Worm (Caenorhabditis elegans) whole organism, L2 larva: Measurements from ENCODE around the gene W03B1.3.

Experiments
- F13H6.1 ChIP-seq: sonication (generic microtip); optimal IDR thresholded peaks from 2 replicates; lab custom pipeline; 2016; ENCODE audit warnings: missing genetic modification characterization, missing compliant biosample characterization
- Y55F3AM.14 ChIP-seq: fragments of 200-800 bp; sonication (Bioruptor generic); optimal IDR thresholded peaks from 2 replicates; lab custom pipeline; 2018; ENCODE audit warnings: mild to moderate bottlenecking, missing genetic modification characterization, missing compliant biosample characterization
- aly-2 ChIP-seq: fragments of 150-350 bp; optimal IDR thresholded peaks from 2 replicates; lab custom pipeline; 2014; ENCODE audit warnings: missing biosample characterization, missing genetic modification characterization
- ama-1 ChIP-seq: fragments of 150-350 bp; optimal IDR thresholded peaks from 2 replicates; lab custom pipeline; 2018; ENCODE audit warnings: inconsistent platforms
- ceh-82 ChIP-seq: fragments of 150-350 bp; optimal IDR thresholded peaks from 2 replicates; lab custom pipeline; 2014; ENCODE audit warnings: missing biosample characterization, missing genetic modification characterization
- crh-2 ChIP-seq: sonication (generic microtip); optimal IDR thresholded peaks from 2 replicates; lab custom pipeline; 2017; ENCODE audit warnings: missing biosample characterization, missing genetic modification characterization
- dmd-4 ChIP-seq: sonication (generic microtip); optimal IDR thresholded peaks from 2 replicates; lab custom pipeline; 2017; ENCODE audit warnings: missing biosample characterization, missing genetic modification characterization
- egl-27 ChIP-seq: sonication (generic microtip); optimal IDR thresholded peaks from 3 replicates; lab custom pipeline; 2017; ENCODE audit warnings: missing biosample characterization, missing genetic modification reagents, missing genetic modification characterization
- elt-1 ChIP-seq: fragments of 150-350 bp; optimal IDR thresholded peaks from 2 replicates; lab custom pipeline; 2014; ENCODE audit warnings: missing biosample characterization, missing genetic modification characterization
- elt-3 ChIP-seq: sonication (generic microtip); optimal IDR thresholded peaks from 2 replicates; lab custom pipeline; 2017; ENCODE audit warnings: missing biosample characterization, missing genetic modification characterization
- fos-1 ChIP-seq: fragments of 150-350 bp; optimal IDR thresholded peaks from 2 replicates; lab custom pipeline; 2014; ENCODE audit warnings: missing biosample characterization, missing genetic modification characterization
- gmeb-1 ChIP-seq: fragments of 150-350 bp; optimal IDR thresholded peaks from 2 replicates; lab custom pipeline; 2014; ENCODE audit warnings: missing biosample characterization, missing genetic modification characterization
- lin-13 ChIP-seq: fragments of 150-350 bp; optimal IDR thresholded peaks from 2 replicates; lab custom pipeline; 2014; ENCODE audit warnings: missing biosample characterization, missing genetic modification reagents, missing genetic modification characterization
- lin-39 ChIP-seq: fragments of 150-350 bp; optimal IDR thresholded peaks from 2 replicates; lab custom pipeline; 2014; ENCODE audit warnings: missing biosample characterization, missing genetic modification reagents, missing genetic modification characterization
- lsy-2 ChIP-seq, 2 experiments: fragments of 150-350 bp in 1 of 2; sonication (generic microtip) in 1 of 2; optimal IDR thresholded peaks; 2 replicates each; lab custom pipeline; 2014 to 2017; ENCODE audit warnings: missing biosample characterization in 2 of 2, missing genetic modification characterization in 2 of 2
- mab-5 ChIP-seq: fragments of 150-350 bp; optimal IDR thresholded peaks from 2 replicates; lab custom pipeline; 2014; ENCODE audit warnings: missing biosample characterization, missing genetic modification characterization
- mbf-1 ChIP-seq: sonication (generic microtip); optimal IDR thresholded peaks from 2 replicates; lab custom pipeline; 2017; ENCODE audit warnings: missing biosample characterization, missing genetic modification characterization
- mdl-1 ChIP-seq, 2 experiments: fragments of 150-350 bp in 1 of 2; sonication (generic microtip) in 1 of 2; optimal IDR thresholded peaks; 2 replicates each; lab custom pipeline; 2017; ENCODE audit warnings: missing biosample characterization in 2 of 2, missing genetic modification characterization in 2 of 2
- nhr-10 ChIP-seq: sonication (generic microtip); optimal IDR thresholded peaks from 2 replicates; lab custom pipeline; 2017; ENCODE audit warnings: missing biosample characterization, missing genetic modification characterization
- nhr-11 ChIP-seq: fragments of 150-350 bp; optimal IDR thresholded peaks from 2 replicates; lab custom pipeline; 2014; ENCODE audit warnings: missing biosample characterization, missing genetic modification characterization
- nhr-21 ChIP-seq: fragments of 150-350 bp; optimal IDR thresholded peaks from 2 replicates; lab custom pipeline; 2014; ENCODE audit warnings: missing biosample characterization, missing genetic modification characterization
- nhr-23 ChIP-seq: fragments of 150-350 bp; optimal IDR thresholded peaks from 2 replicates; lab custom pipeline; 2014; ENCODE audit warnings: missing biosample characterization, missing genetic modification reagents, missing genetic modification characterization
- nhr-237 ChIP-seq: fragments of 150-350 bp; optimal IDR thresholded peaks from 2 replicates; lab custom pipeline; 2014; ENCODE audit warnings: missing biosample characterization, missing genetic modification characterization
- nhr-25 ChIP-seq: fragments of 150-350 bp; sonication (generic microtip); optimal IDR thresholded peaks from 3 replicates; lab custom pipeline; 2014; ENCODE audit warnings: missing biosample characterization, missing genetic modification characterization
- peb-1 ChIP-seq: fragments of 150-350 bp; optimal IDR thresholded peaks from 2 replicates; lab custom pipeline; 2014; ENCODE audit warnings: missing biosample characterization, missing genetic modification characterization
- skn-1 ChIP-seq: sonication (generic microtip); optimal IDR thresholded peaks from 2 replicates; lab custom pipeline; 2017; ENCODE audit warnings: missing biosample characterization, missing genetic modification characterization
- sma-3 ChIP-seq: sonication (generic microtip); optimal IDR thresholded peaks from 2 replicates; lab custom pipeline; 2016; ENCODE audit warnings: missing genetic modification reagents, missing genetic modification characterization, missing compliant biosample characterization
- sma-9 ChIP-seq, 2 experiments: fragments of 150-350 bp in 1 of 2; sonication (generic microtip) in 1 of 2; optimal IDR thresholded peaks; 2 replicates each; lab custom pipeline; 2014 to 2016; ENCODE audit warnings: missing genetic modification characterization in 2 of 2, mild to moderate bottlenecking in 1 of 2, missing biosample characterization in 1 of 2, missing compliant biosample characterization in 1 of 2, missing genetic modification reagents in 1 of 2, moderate library complexity in 1 of 2
- snpc-4 ChIP-seq: fragments of 150-350 bp; optimal IDR thresholded peaks from 2 replicates; lab custom pipeline; 2014; ENCODE audit warnings: missing biosample characterization, missing genetic modification characterization
- unc-39 ChIP-seq: fragments of 150-350 bp; optimal IDR thresholded peaks from 2 replicates; lab custom pipeline; 2014; ENCODE audit warnings: missing biosample characterization, missing genetic modification characterization
- unc-62 ChIP-seq: fragments of 150-350 bp; optimal IDR thresholded peaks from 2 replicates; lab custom pipeline; 2014; ENCODE audit warnings: missing biosample characterization, missing genetic modification reagents, missing genetic modification characterization
- zag-1 ChIP-seq: fragments of 150-350 bp; optimal IDR thresholded peaks from 2 replicates; lab custom pipeline; 2014; ENCODE audit warnings: missing biosample characterization, missing genetic modification characterization

W03B1.3 gene

ce11 chrIV:4292569-4292968 is 43.5 kb downstream of the W03B1.3 start, which contains the start of gene F15E6.10:
Gene F15E6.10 (plus strand): TSS chrIV:4292869.
- no peak for TF ChIP-seq lsy-2 (tag; optimal IDR thresholded peaks at IDR 0.05; lab: Kevin White, UChicago)
- no peak for TF ChIP-seq fos-1 (tag; lab: Kevin White, UChicago)

- no peak for TF ChIP-seq nhr-21 (tag; lab: Kevin White, UChicago)
- no peak for TF ChIP-seq sma-3 (GFP tag; lab: Kevin White, UChicago)
- TF ChIP-seq aly-2: no peak
- no peak for TF ChIP-seq nhr-23 (tag; lab: Kevin White, UChicago)
- no peak for TF ChIP-seq lin-39 (tag; lab: Kevin White, UChicago)
- no peak for TF ChIP-seq ceh-82 (tag; lab: Kevin White, UChicago)
- TF ChIP-seq nhr-10 (tag; lab: Kevin White, UChicago): no peak
- TF ChIP-seq, all 48 proteins: peak for 0
These were observed 44.9 kb downstream of the W03B1.3 start, which contains the start of gene F15E6.4 for ce11 chrIV:4291174-4291573. Gene F15E6.4 (plus strand): TSS chrIV:4291474.

ce11 chrIV:4290472-4290871 is 45.6 kb downstream of the W03B1.3 start, which contains the start of gene dct-7:
Gene dct-7 (minus strand): TSS chrIV:4290572.
- peak; percentile 23 for TF ChIP-seq sma-9 (GFP tag; optimal IDR thresholded peaks at IDR 0.05; lab: Kevin White, UChicago)
- no peak for TF ChIP-seq sma-9 (tag; optimal IDR thresholded peaks at IDR 0.05; lab: Kevin White, UChicago)
- no peak for TF ChIP-seq aly-2

DNA sequence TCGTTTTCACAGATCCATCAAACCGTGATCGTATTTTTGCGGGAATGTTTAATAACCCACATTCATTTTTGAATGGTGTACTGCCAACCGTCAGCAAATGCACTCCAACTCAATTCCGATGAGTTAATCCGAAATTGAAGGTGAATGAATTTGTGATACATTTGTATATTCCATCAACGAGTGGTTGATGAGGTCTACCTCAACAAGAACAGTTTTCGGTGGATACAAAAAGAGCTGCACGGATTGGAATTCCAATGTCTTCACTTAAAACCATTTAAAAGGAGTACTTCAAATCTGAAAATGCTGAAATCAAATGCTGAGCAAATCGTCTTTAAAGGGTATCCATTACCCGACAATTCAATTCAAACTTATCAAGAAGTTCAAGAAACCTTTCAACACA is 46.8 kb downstream of the W03B1.3 start, which contains the start of gene F15E6.5:
Gene F15E6.5, plus strand, starts transcription at position 301 of the 400 bp plus-strand sequence.
- TF ChIP-seq nhr-25: no peak
- no peak for TF ChIP-seq elt-3 (tag; lab: Kevin White, UChicago)
- TF ChIP-seq egl-27 (tag; lab: Kevin White, UChicago): no peak
- TF ChIP-seq nhr-23 (tag; lab: Kevin White, UChicago): no peak
- no peak for TF ChIP-seq crh-2 (tag; lab: Kevin White, UChicago)
- no peak for TF ChIP-seq dmd-4 (tag; lab: Kevin White, UChicago)
- no peak for TF ChIP-seq sma-9 (GFP tag; optimal IDR thresholded peaks at IDR 0.05; lab: Kevin White, UChicago)
- TF ChIP-seq sma-9 (tag; optimal IDR thresholded peaks at IDR 0.05; lab: Kevin White, UChicago): no peak
- no peak for TF ChIP-seq gmeb-1
- no peak for TF ChIP-seq peb-1 (tag; lab: Kevin White, UChicago)
- TF ChIP-seq mdl-1 (tag; optimal IDR thresholded peaks at IDR 0.05; lab: Kevin White, UChicago): no peak
- TF ChIP-seq unc-39 (tag; lab: Kevin White, UChicago): no peak
- no peak for TF ChIP-seq nhr-11 (tag; lab: Kevin White, UChicago)

ce11 chrIV:4288332-4288731 is 47.7 kb downstream of the W03B1.3 start, which contains the start of gene srv-4:
Gene srv-4 (minus strand): TSS chrIV:4288432.
- TF ChIP-seq mbf-1 (tag; lab: Kevin White, UChicago) (no peak), nhr-21 (tag; lab: Kevin White, UChicago) (no peak), lin-13 (GFP tag; lab: Kevin White, UChicago) (no peak), unc-39 (tag; lab: Kevin White, UChicago) (no peak), elt-3 (tag; lab: Kevin White, UChicago) (no peak), peb-1 (tag; lab: Kevin White, UChicago) (no peak), snpc-4 (no peak), crh-2 (tag; lab: Kevin White, UChicago) (no peak), mdl-1 (tag; optimal IDR thresholded peaks at IDR 0.05; lab: Kevin White, UChicago) (no peak), nhr-237 (tag; lab: Kevin White, UChicago) (no peak), zag-1 (tag; lab: Kevin White, UChicago) (no peak), unc-62 (GFP tag; lab: Kevin White, UChicago) (no peak), Y55F3AM.14 (GFP tag; lab: Kevin White, UChicago) (no peak), sma-3 (GFP tag; lab: Kevin White, UChicago) (no peak), fos-1 (tag; lab: Kevin White, UChicago) (no peak), F13H6.1 (tag; lab: Kevin White, UChicago) (no peak), ama-1 (lab: Kevin White, UChicago) (no peak), egl-27 (tag; lab: Kevin White, UChicago) (no peak), dmd-4 (tag; lab: Kevin White, UChicago) (no peak), skn-1 (no peak)

DNA sequence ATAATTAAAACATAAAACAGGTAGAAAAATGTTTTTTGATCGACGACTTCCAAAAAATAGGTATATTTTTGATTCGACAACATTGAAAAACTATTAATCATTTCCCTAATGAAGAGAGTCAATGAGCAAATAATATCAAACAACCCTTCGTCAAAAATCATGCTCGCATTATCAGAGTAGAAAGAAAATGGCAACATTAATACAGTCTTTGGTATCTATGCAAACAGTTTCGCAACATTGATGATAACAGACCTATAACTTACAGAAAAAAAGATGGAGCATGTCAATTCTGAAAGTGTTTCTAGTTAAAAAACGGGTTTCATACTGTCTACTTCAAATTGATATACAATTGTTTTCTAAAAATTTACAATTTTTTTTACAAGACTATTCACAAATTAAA is 51.0 kb downstream of the W03B1.3 start:
- no peak for TF ChIP-seq elt-1 (tag; lab: Kevin White, UChicago)
- TF ChIP-seq unc-62 (GFP tag; lab: Kevin White, UChicago): no peak
- TF ChIP-seq mab-5 (tag; lab: Kevin White, UChicago): no peak
- TF ChIP-seq fos-1 (tag; lab: Kevin White, UChicago): peak; percentile 89
- TF ChIP-seq skn-1: peak; percentile 8
- TF ChIP-seq Y55F3AM.14 (GFP tag; lab: Kevin White, UChicago): no peak
- TF ChIP-seq gmeb-1: peak; percentile 13
